Worm (Caenorhabditis elegans): Measurements from ENCODE around the gene npp-21.

npp-21 gene

DNA sequence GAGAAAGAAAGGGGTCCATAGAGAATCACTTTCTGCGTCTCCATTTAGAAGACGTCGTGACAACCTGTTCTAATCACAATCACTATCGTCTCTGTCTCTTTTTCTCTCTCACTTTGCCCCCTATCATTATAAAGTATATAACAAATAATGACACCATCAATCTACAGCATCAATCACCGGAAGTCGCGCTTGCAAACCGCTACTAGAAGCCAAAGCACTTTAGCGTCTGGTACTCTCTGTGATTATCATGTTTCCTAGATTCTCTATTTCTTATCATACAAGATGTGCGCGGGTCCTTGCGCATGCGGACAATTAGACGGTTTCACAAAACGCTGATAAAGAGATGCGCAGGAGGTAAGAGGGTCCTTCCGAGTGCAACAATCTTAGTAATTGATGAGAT, 31.7 kb downstream of the npp-21 start (continued):
- TF ChIP-seq hlh-4 (tag; optimal IDR thresholded peaks at IDR 0.05) = no peak
- no peak for TF ChIP-seq unc-62 (GFP tag; optimal IDR thresholded peaks at IDR 0.05)
- TF ChIP-seq C34B4.2 (tag; optimal IDR thresholded peaks at IDR 0.05) = no peak
- TF ChIP-seq unc-130 (tag; optimal IDR thresholded peaks at IDR 0.05) = peak; percentile 58
- TF ChIP-seq unc-86 (tag; optimal IDR thresholded peaks at IDR 0.05) = no peak
- TF ChIP-seq elt-3 (tag; optimal IDR thresholded peaks at IDR 0.05) = peak in 5 of 6 experiments; percentile 31 to 85 (median 79)
- peak; percentile 90 for TF ChIP-seq nhr-85 (tag)
- no peak for TF ChIP-seq hlh-17 (GFP tag; optimal IDR thresholded peaks at IDR 0.05; ENCODE audit: borderline replicate concordance)
- peak; percentile 34 for TF ChIP-seq ztf-4 (tag; optimal IDR thresholded peaks at IDR 0.05)
- TF ChIP-seq lin-35 (GFP tag; optimal IDR thresholded peaks at IDR 0.05) = no peak

DNA sequence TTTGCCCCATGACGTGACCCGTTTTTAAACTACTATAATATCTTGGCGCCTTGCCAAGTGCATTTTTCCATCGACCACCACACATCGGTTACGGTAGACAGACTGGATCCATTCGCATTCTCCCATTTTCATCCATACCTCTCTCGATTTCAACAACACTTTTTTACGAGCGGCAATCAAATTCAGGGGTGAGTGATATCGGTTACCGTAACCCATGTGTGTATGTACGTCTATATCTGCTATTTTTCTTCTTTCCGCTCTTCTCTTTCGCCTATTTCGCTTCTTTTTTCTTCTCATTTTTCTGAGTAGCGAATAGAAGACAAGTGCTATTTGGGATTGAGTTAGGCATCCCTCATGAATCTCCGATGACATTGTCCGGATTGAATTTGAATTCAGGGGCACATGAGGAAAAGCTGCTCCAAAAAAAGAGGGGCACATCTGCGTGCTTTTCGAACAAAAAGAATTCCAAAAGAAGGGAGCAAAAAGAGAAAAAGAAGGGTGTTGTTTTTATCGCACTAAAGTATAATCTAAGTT, 32.3 kb downstream of the npp-21 start:
- TF ChIP-seq pax-3 (tag; optimal IDR thresholded peaks at IDR 0.05) (no peak), irx-1 (tag; optimal IDR thresholded peaks at IDR 0.05) (no peak), dpl-1 (GFP tag; optimal IDR thresholded peaks at IDR 0.05) (no peak), tlp-1 (tag; optimal IDR thresholded peaks at IDR 0.05) (no peak), mdl-1 (tag; optimal IDR thresholded peaks at IDR 0.05) (no peak), ceh-88 (GFP tag; IDR thresholded peaks at IDR 0.05) (no peak), fkh-10 (GFP tag; optimal IDR thresholded peaks at IDR 0.05) (peak; percentile 85), blmp-1 (tag; optimal IDR thresholded peaks at IDR 0.05) (peak; percentile 61), pag-3 (tag; optimal IDR thresholded peaks at IDR 0.05; ENCODE audit: borderline replicate concordance, insufficient read depth) (no peak), lin-35 (GFP tag; optimal IDR thresholded peaks at IDR 0.05) (peak in 1 of 2 experiments; percentile 19), elt-3 (tag; optimal IDR thresholded peaks at IDR 0.05) (peak in 2 of 6 experiments; percentile 26 to 33), nhr-20 (tag; optimal IDR thresholded peaks at IDR 0.05) (no peak), fkh-4 (tag; optimal IDR thresholded peaks at IDR 0.05; ENCODE audit: borderline replicate concordance) (no peak), nhr-19 (GFP tag; conservative IDR thresholded peaks at IDR 0.05) (no peak), snpc-4 (tag; optimal IDR thresholded peaks at IDR 0.05) (no peak), ceh-63 (GFP tag; optimal IDR thresholded peaks at IDR 0.05) (no peak), grh-1 (GFP tag; IDR thresholded peaks at IDR 0.05) (no peak), alr-1 (tag; optimal IDR thresholded peaks at IDR 0.05; ENCODE audit: borderline replicate concordance) (no peak), fos-1 (tag; optimal IDR thresholded peaks at IDR 0.05) (no peak), unc-62 (GFP tag; optimal IDR thresholded peaks at IDR 0.05) (no peak), nhr-90 (tag; optimal IDR thresholded peaks at IDR 0.05; ENCODE audit: poor library complexity) (no peak), lin-15B (tag; optimal IDR thresholded peaks at IDR 0.05) (no peak), lin-14 (GFP tag; optimal IDR thresholded peaks at IDR 0.05) (peak; percentile 60), ceh-82 (tag; optimal IDR thresholded peaks at IDR 0.05) (no peak), efl-3 (GFP tag; optimal IDR thresholded peaks at IDR 0.05) (no peak), zag-1 (tag; optimal IDR thresholded peaks at IDR 0.05) (no peak), nhr-11 (tag; optimal IDR thresholded peaks at IDR 0.05) (no peak), elt-2 (tag; optimal IDR thresholded peaks at IDR 0.05) (no peak), lsy-2 (tag; optimal IDR thresholded peaks at IDR 0.05) (peak in 1 of 2 experiments; percentile 87), C34B4.2 (tag; optimal IDR thresholded peaks at IDR 0.05) (no peak), C04F5.9 (tag; optimal IDR thresholded peaks at IDR 0.05) (no peak), lin-13 (GFP tag; optimal IDR thresholded peaks at IDR 0.05) (no peak), ztf-4 (tag; optimal IDR thresholded peaks at IDR 0.05) (no peak), hlh-17 (GFP tag; optimal IDR thresholded peaks at IDR 0.05; ENCODE audit: borderline replicate concordance) (no peak), snu-23 (GFP tag; optimal IDR thresholded peaks at IDR 0.05) (no peak), ets-5 (GFP tag; IDR thresholded peaks at IDR 0.05) (no peak), dsc-1 (tag; optimal IDR thresholded peaks at IDR 0.05) (no peak), hlh-4 (tag; optimal IDR thresholded peaks at IDR 0.05) (no peak), hpl-2 (GFP tag; optimal IDR thresholded peaks at IDR 0.05) (no peak), unc-98 (GFP tag; IDR thresholded peaks at IDR 0.05) (no peak), isw-1 (GFP tag; IDR thresholded peaks at IDR 0.05) (no peak), sox-4 (tag; optimal IDR thresholded peaks at IDR 0.05) (no peak)
